Worm (Caenorhabditis elegans): ENCODE data around the gene Y97E10AR.2.
A peak's percentile ranks its signal among the peaks of the same experiment; 100 is the strongest.

ce11 chrV:8013901-8014388 lies 18.0 kb downstream of the Y97E10AR.2 start, which contains the start of gene Y97E10AR.6:
- TF ChIP-seq unc-62 (GFP tag; optimal IDR thresholded peaks at IDR 0.05) (no peak), elt-1 (tag; optimal IDR thresholded peaks at IDR 0.05) (no peak), nhr-10 (tag; optimal IDR thresholded peaks at IDR 0.05) (no peak), zag-1 (tag; optimal IDR thresholded peaks at IDR 0.05) (no peak), lin-39 (tag; optimal IDR thresholded peaks at IDR 0.05) (no peak), nhr-11 (tag; optimal IDR thresholded peaks at IDR 0.05) (no peak), nhr-237 (tag; optimal IDR thresholded peaks at IDR 0.05) (no peak), fos-1 (tag; optimal IDR thresholded peaks at IDR 0.05) (peak; percentile 19)
